Worm (Caenorhabditis elegans): Measurements from ENCODE around the gene H03G16.5.

DNA sequence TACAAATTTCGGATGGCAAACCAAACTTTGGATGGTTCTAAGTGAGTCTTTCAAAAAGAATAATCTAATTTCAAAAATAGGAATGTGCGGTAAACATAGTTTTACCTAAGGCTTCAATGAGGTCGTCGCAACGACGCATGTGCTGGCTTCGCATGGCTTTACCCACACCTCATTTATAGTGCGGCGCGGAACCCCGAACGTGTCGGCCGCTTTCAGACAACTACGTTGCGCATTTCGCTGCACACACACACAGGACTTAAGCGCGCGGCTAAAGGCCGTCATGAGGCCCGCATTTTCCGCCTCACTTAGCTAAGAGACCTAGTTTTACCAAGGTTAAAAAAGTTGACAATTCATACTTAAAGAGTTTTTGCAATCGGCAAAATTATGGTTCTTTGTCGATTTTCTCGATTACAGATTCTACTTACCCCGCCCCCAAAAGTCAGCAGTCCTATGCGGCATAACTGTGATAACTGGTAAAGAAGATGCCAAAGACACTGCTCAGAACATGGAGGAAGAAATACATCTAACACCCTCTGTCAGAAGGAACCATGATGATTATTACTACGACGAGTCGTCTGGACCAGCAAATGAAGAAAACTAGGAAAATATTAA is 36.2 kb upstream of the H03G16.5 start:
- no peak for TF ChIP-seq flt-1 (GFP tag; IDR thresholded peaks at IDR 0.05)
- TF ChIP-seq sea-1 (GFP tag; conservative IDR thresholded peaks at IDR 0.05) = no peak
- no peak for TF ChIP-seq pes-1 (GFP tag; IDR thresholded peaks at IDR 0.05)
- no peak for TF ChIP-seq hnd-1 (tag; optimal IDR thresholded peaks at IDR 0.05)
- no peak for TF ChIP-seq tbx-37 (GFP tag; conservative IDR thresholded peaks at IDR 0.05)
- no peak for TF ChIP-seq tbx-11 (GFP tag; IDR thresholded peaks at IDR 0.05)
- TF ChIP-seq ama-1 (optimal IDR thresholded peaks at IDR 0.05) = no peak

All from whole organism, early embryonic.